Fruit fly (Drosophila melanogaster) whole organism, embryonic: ENCODE measurements around the gene drm.
A peak's percentile ranks its signal among the peaks of the same experiment; 100 is the strongest.

ENCODE experiments used
- ATbp ChIP-seq: fragments of 200-800 bp; sonication (Bioruptor generic); optimal IDR thresholded peaks from 2 replicates; lab custom pipeline; 2017; ENCODE audit warnings: missing biosample characterization, mild to moderate bottlenecking, missing genetic modification characterization, missing genetic modification reagents
- Asciz ChIP-seq: fragments of 200-800 bp; sonication (Bioruptor generic); optimal IDR thresholded peaks from 2 replicates; lab custom pipeline; 2017; ENCODE audit warnings: missing biosample characterization, mild to moderate bottlenecking, missing genetic modification characterization, missing genetic modification reagents
- Atf6 ChIP-seq: fragments of 200-800 bp; sonication (Bioruptor generic); IDR thresholded peaks from 2 replicates; pipeline ENCODE4 v1.3.6; 2022; ENCODE audit warnings: missing biosample characterization, missing genetic modification characterization
- B-H1 ChIP-seq: fragments of 200-800 bp; sonication (Bioruptor generic); IDR thresholded peaks from 3 replicates; pipeline ENCODE4 v1.3.6; 2022; ENCODE audit warnings: missing biosample characterization, missing genetic modification characterization
- B-H2 ChIP-seq: fragments of 200-800 bp; sonication (Bioruptor generic); optimal IDR thresholded peaks from 2 replicates; lab custom pipeline; 2018; ENCODE audit warnings: missing biosample characterization, mild to moderate bottlenecking, missing genetic modification characterization
- Bgb ChIP-seq: fragments of 200-800 bp; sonication (Bioruptor generic); IDR thresholded peaks from 2 replicates; pipeline ENCODE4 v1.3.6; 2022; ENCODE audit warnings: missing biosample characterization, missing genetic modification characterization; ENCODE audit not compliant: partially characterized antibody
- C15 ChIP-seq: fragments of 200-800 bp; sonication (Bioruptor generic); IDR thresholded peaks from 3 replicates; pipeline ENCODE4 v1.3.6; 2022; ENCODE audit warnings: missing biosample characterization, missing genetic modification characterization
- CG13775 ChIP-seq: fragments of 200-800 bp; sonication (Bioruptor generic); optimal IDR thresholded peaks from 3 replicates; lab custom pipeline; 2017; ENCODE audit warnings: missing biosample characterization, mild to moderate bottlenecking, missing genetic modification characterization
- CG15269 ChIP-seq: fragments of 200-800 bp; sonication (Bioruptor generic); optimal IDR thresholded peaks from 2 replicates; lab custom pipeline; 2018; ENCODE audit warnings: missing biosample characterization, mild to moderate bottlenecking, missing genetic modification characterization, moderate library complexity
- CG1603 ChIP-seq: fragments of 200-800 bp; sonication (Bioruptor generic); optimal IDR thresholded peaks from 2 replicates; lab custom pipeline; 2019; ENCODE audit warnings: missing biosample characterization, mild to moderate bottlenecking, missing genetic modification characterization, moderate library complexity
- CG17186 ChIP-seq: fragments of 200-800 bp; sonication (Bioruptor generic); optimal IDR thresholded peaks from 3 replicates; lab custom pipeline; 2017; ENCODE audit warnings: missing biosample characterization, missing genetic modification reagents, missing genetic modification characterization
- CG17361 ChIP-seq: fragments of 200-800 bp; sonication (Bioruptor generic); IDR thresholded peaks from 3 replicates; pipeline ENCODE4 v1.3.6; 2022; ENCODE audit warnings: missing biosample characterization, missing genetic modification characterization
- CG1792 ChIP-seq: fragments of 200-800 bp; sonication (Bioruptor generic); optimal IDR thresholded peaks from 2 replicates; lab custom pipeline; 2016; ENCODE audit warnings: missing biosample characterization, missing genetic modification characterization
- CG18262 ChIP-seq: fragments of 200-800 bp; optimal IDR thresholded peaks from 3 replicates; lab custom pipeline; 2019; ENCODE audit warnings: missing biosample characterization, mild to moderate bottlenecking, missing genetic modification characterization, moderate library complexity
- CG30403 ChIP-seq: fragments of 200-800 bp; sonication (Bioruptor generic); optimal IDR thresholded peaks from 3 replicates; lab custom pipeline; 2016; ENCODE audit warnings: missing biosample characterization, missing genetic modification characterization
- CG34376 ChIP-seq: fragments of 200-800 bp; sonication (Bioruptor generic); optimal IDR thresholded peaks from 2 replicates; lab custom pipeline; 2018; ENCODE audit warnings: missing biosample characterization, mild to moderate bottlenecking, missing genetic modification characterization
- CG4282 ChIP-seq: fragments of 200-800 bp; sonication (Bioruptor generic); optimal IDR thresholded peaks from 2 replicates; lab custom pipeline; 2016; ENCODE audit warnings: missing biosample characterization, missing genetic modification characterization
- CG4360 ChIP-seq: fragments of 200-800 bp; sonication (Bioruptor generic); IDR thresholded peaks from 2 replicates; pipeline ENCODE4 v1.3.6; 2022; ENCODE audit warnings: missing biosample characterization, missing genetic modification characterization
- CG4404 ChIP-seq: fragments of 200-800 bp; sonication (Bioruptor generic); IDR thresholded peaks from 2 replicates; pipeline ENCODE4 v1.3.6; 2022; ENCODE audit warnings: missing biosample characterization, missing genetic modification characterization
- CG6813 ChIP-seq: fragments of 200-800 bp; sonication (Bioruptor generic); optimal IDR thresholded peaks from 2 replicates; lab custom pipeline; 2017; ENCODE audit warnings: missing biosample characterization, missing genetic modification characterization, mild to moderate bottlenecking, moderate library complexity, missing genetic modification reagents
- CG7372 ChIP-seq: fragments of 200-800 bp; sonication (Bioruptor generic); IDR thresholded peaks from 2 replicates; pipeline ENCODE4 v1.3.6; 2022; ENCODE audit warnings: missing biosample characterization, missing genetic modification characterization
- CG7928 ChIP-seq: fragments of 200-800 bp; sonication (Bioruptor generic); optimal IDR thresholded peaks from 2 replicates; lab custom pipeline; 2017; ENCODE audit warnings: missing biosample characterization, mild to moderate bottlenecking, missing genetic modification characterization
- CG8944 ChIP-seq: fragments of 200-800 bp; sonication (Bioruptor generic); optimal IDR thresholded peaks from 3 replicates; lab custom pipeline; 2016; ENCODE audit warnings: missing biosample characterization, missing genetic modification characterization
- CHES-1-like ChIP-seq: fragments of 200-800 bp; sonication (Bioruptor generic); optimal IDR thresholded peaks from 2 replicates; lab custom pipeline; 2016; ENCODE audit warnings: missing biosample characterization, missing genetic modification characterization
- CoRest ChIP-seq: fragments of 200-800 bp; sonication (Bioruptor generic); optimal IDR thresholded peaks from 3 replicates; lab custom pipeline; 2018; ENCODE audit warnings: missing biosample characterization, mild to moderate bottlenecking, missing genetic modification characterization, moderate library complexity
- Dek ChIP-seq: fragments of 200-800 bp; sonication (Bioruptor generic); optimal IDR thresholded peaks from 3 replicates; lab custom pipeline; 2019; ENCODE audit warnings: missing biosample characterization, mild to moderate bottlenecking, missing genetic modification characterization, moderate library complexity
- Elba2 ChIP-seq: fragments of 200-800 bp; sonication (Bioruptor generic); optimal IDR thresholded peaks from 3 replicates; lab custom pipeline; 2016; ENCODE audit warnings: missing biosample characterization, missing genetic modification characterization
- HLH4C ChIP-seq: fragments of 200-800 bp; sonication (Bioruptor generic); IDR thresholded peaks from 3 replicates; pipeline ENCODE4 v1.3.6; 2022; ENCODE audit warnings: missing biosample characterization, missing genetic modification characterization; ENCODE audit not compliant: partially characterized antibody
- Lpt ChIP-seq: fragments of >200 bp; optimal IDR thresholded peaks from 2 replicates; lab custom pipeline; 2018; ENCODE audit warnings: missing biosample characterization, missing genetic modification characterization
- Mrtf ChIP-seq: fragments of 200-800 bp; sonication (Bioruptor generic); IDR thresholded peaks from 3 replicates; pipeline ENCODE4 v1.3.6; 2022; ENCODE audit warnings: missing biosample characterization, missing genetic modification characterization
- Neu2 ChIP-seq: fragments of 200-800 bp; sonication (Bioruptor generic); optimal IDR thresholded peaks from 3 replicates; lab custom pipeline; 2016; ENCODE audit warnings: missing biosample characterization, missing genetic modification characterization, borderline replicate concordance
- Nf-YC ChIP-seq: fragments of 200-800 bp; optimal IDR thresholded peaks from 3 replicates; lab custom pipeline; 2019; ENCODE audit warnings: missing biosample characterization, mild to moderate bottlenecking, missing genetic modification characterization, moderate library complexity
- Opbp ChIP-seq: fragments of 200-800 bp; sonication (Bioruptor generic); IDR thresholded peaks from 3 replicates; pipeline ENCODE4 v1.3.6; 2022; ENCODE audit warnings: missing biosample characterization, missing genetic modification characterization; ENCODE audit not compliant: partially characterized antibody
- Scr ChIP-seq: fragments of 200-800 bp; sonication (Bioruptor generic); IDR thresholded peaks from 2 replicates; pipeline ENCODE4 v1.3.6; 2022; ENCODE audit warnings: missing biosample characterization, missing genetic modification characterization; ENCODE audit not compliant: partially characterized antibody
- Six4 ChIP-seq: fragments of 200-800 bp; sonication (Bioruptor generic); optimal IDR thresholded peaks from 2 replicates; lab custom pipeline; 2016; ENCODE audit warnings: missing biosample characterization, missing genetic modification characterization
- Trl ChIP-seq, 3 experiments: fragments of >200 bp in 2 of 3; fragments of 200-800 bp in 1 of 3; sonication (Bioruptor generic) in 1 of 3; optimal IDR thresholded peaks; 2 replicates in 1 of 3; 3 replicates in 2 of 3; lab custom pipeline; 2016 to 2017; ENCODE audit warnings: missing biosample characterization in 1 of 3, missing genetic modification characterization in 1 of 3
- az2 ChIP-seq: fragments of 200-800 bp; sonication (Bioruptor generic); optimal IDR thresholded peaks from 3 replicates; lab custom pipeline; 2016; ENCODE audit warnings: missing biosample characterization, missing genetic modification characterization
- fd96Cb ChIP-seq: fragments of 200-800 bp; sonication (Bioruptor generic); optimal IDR thresholded peaks from 2 replicates; lab custom pipeline; 2018; ENCODE audit warnings: missing biosample characterization, mild to moderate bottlenecking, missing genetic modification characterization, moderate library complexity
- gem ChIP-seq: fragments of 200-800 bp; sonication (Bioruptor generic); optimal IDR thresholded peaks from 2 replicates; lab custom pipeline; 2019; ENCODE audit warnings: missing biosample characterization, mild to moderate bottlenecking, missing genetic modification characterization, moderate library complexity
- grn ChIP-seq: fragments of 200-800 bp; sonication (Bioruptor generic); optimal IDR thresholded peaks from 3 replicates; lab custom pipeline; 2017; ENCODE audit warnings: missing biosample characterization, missing genetic modification characterization
- hkb ChIP-seq, 2 experiments: fragments of 200-800 bp in 1 of 2; fragments of >200 bp in 1 of 2; sonication (Bioruptor generic) in 1 of 2; IDR thresholded peaks in 1 of 2; optimal IDR thresholded peaks in 1 of 2; 2 replicates each; pipeline versions ENCODE4 v1.3.6 to Lab custom; 2017 to 2022; ENCODE audit warnings: missing biosample characterization in 1 of 2, missing genetic modification characterization in 1 of 2
- lov ChIP-seq, 2 experiments: fragments of 200-800 bp in 1 of 2; fragments of >200 bp in 1 of 2; sonication (Bioruptor generic) in 1 of 2; IDR thresholded peaks in 1 of 2; optimal IDR thresholded peaks in 1 of 2; 2 replicates in 1 of 2; 3 replicates in 1 of 2; pipeline versions ENCODE4 v1.3.6 to Lab custom; 2017 to 2022; ENCODE audit warnings: missing biosample characterization in 1 of 2, missing genetic modification characterization in 1 of 2
- nerfin-1 ChIP-seq: fragments of 200-800 bp; sonication (Bioruptor generic); optimal IDR thresholded peaks from 3 replicates; lab custom pipeline; 2019; ENCODE audit warnings: missing biosample characterization, mild to moderate bottlenecking, missing genetic modification characterization, moderate library complexity
- row ChIP-seq: fragments of 200-800 bp; sonication (Bioruptor generic); IDR thresholded peaks from 3 replicates; pipeline ENCODE4 v1.3.6; 2022; ENCODE audit warnings: missing biosample characterization, missing genetic modification characterization
- sob ChIP-seq: fragments of 200-800 bp; sonication (Bioruptor generic); IDR thresholded peaks from 2 replicates; pipeline ENCODE4 v1.3.6; 2022; ENCODE audit warnings: missing biosample characterization, missing genetic modification characterization
- sqz ChIP-seq: fragments of 200-800 bp; sonication (Bioruptor generic); optimal IDR thresholded peaks from 3 replicates; lab custom pipeline; 2018; ENCODE audit warnings: missing biosample characterization, mild to moderate bottlenecking, missing genetic modification characterization
- stwl ChIP-seq: fragments of 200-800 bp; sonication (Bioruptor generic); optimal IDR thresholded peaks from 3 replicates; lab custom pipeline; 2018; ENCODE audit warnings: missing biosample characterization, mild to moderate bottlenecking, missing genetic modification characterization, moderate library complexity
- trem ChIP-seq: fragments of 200-800 bp; optimal IDR thresholded peaks from 3 replicates; lab custom pipeline; 2019; ENCODE audit warnings: missing biosample characterization, mild to moderate bottlenecking, missing genetic modification characterization, moderate library complexity
- zen2 ChIP-seq: fragments of 200-800 bp; sonication (Bioruptor generic); IDR thresholded peaks from 3 replicates; pipeline ENCODE4 v1.3.6; 2022; ENCODE audit warnings: missing biosample characterization, missing genetic modification characterization; ENCODE audit not compliant: partially characterized antibody

drm gene

DNA sequence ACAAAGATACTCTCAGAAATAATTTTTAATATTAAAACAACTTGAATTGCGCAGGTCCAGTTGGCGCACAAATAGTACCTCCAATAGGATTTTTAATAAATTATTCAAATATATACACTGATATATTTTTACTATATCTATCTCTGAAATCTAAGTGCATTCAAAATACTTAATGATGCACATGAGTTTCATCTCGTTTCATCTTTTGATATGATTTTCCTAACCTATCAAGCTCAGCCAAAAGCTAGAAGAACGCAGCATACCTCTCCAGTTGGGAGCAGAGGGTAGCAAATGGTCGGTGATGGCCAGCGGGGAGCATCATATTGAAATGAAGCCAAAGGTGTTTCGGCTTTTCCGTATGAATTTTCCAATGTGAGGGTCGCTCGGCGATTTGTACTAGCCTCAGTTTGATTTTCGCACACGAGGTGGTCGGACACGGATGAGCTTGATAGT lies 14.3 kb upstream of the drm start, which contains the start of gene CG8852 (continued):
- no peak for TF ChIP-seq CG8944 (GFP tag; lab: Kevin White, UChicago)
- TF ChIP-seq Mrtf (GFP tag; lab: Robert Waterston, UW), result no peak
- no peak for TF ChIP-seq grn (GFP tag; lab: Kevin White, UChicago)
- TF ChIP-seq Nf-YC (tag; lab: Kevin White, UChicago), result no peak
- TF ChIP-seq Trl (optimal IDR thresholded peaks at IDR 0.05; lab: Kevin White, UChicago), result no peak
- no peak for TF ChIP-seq Trl (GFP tag; optimal IDR thresholded peaks at IDR 0.05; lab: Kevin White, UChicago)
- TF ChIP-seq CG1792 (GFP tag; lab: Kevin White, UChicago), result no peak
- no peak for TF ChIP-seq Bgb (GFP tag; lab: Robert Waterston, UW)
- no peak for TF ChIP-seq CG15269
- no peak for TF ChIP-seq nerfin-1 (tag; lab: Kevin White, UChicago)
- TF ChIP-seq lov (optimal IDR thresholded peaks at IDR 0.05; lab: Kevin White, UChicago), result no peak
- TF ChIP-seq lov (GFP tag; IDR thresholded peaks at IDR 0.05; lab: Robert Waterston, UW), result no peak
- peak; percentile 10 for TF ChIP-seq CG13775 (GFP tag; lab: Kevin White, UChicago)
- no peak for TF ChIP-seq Neu2
- no peak for TF ChIP-seq gem
- no peak for TF ChIP-seq Lpt
- no peak for TF ChIP-seq B-H1 (GFP tag; lab: Robert Waterston, UW)
- peak; percentile 0 for TF ChIP-seq Dek
- TF ChIP-seq CG30403, result no peak
- no peak for TF ChIP-seq az2 (GFP tag; lab: Kevin White, UChicago)
- no peak for TF ChIP-seq Scr (GFP tag; lab: Robert Waterston, UW)
- TF ChIP-seq CG4360 (GFP tag; lab: Robert Waterston, UW), result no peak
- TF ChIP-seq Six4 (GFP tag; lab: Kevin White, UChicago), result no peak
- TF ChIP-seq CG4404 (GFP tag; lab: Robert Waterston, UW), result no peak
- no peak for TF ChIP-seq Asciz (GFP tag; lab: Kevin White, UChicago)
- 0 out of 2 replicates have a peak, but pooled peaks have one; percentile 8 for TF ChIP-seq CG7372 (GFP tag; lab: Robert Waterston, UW)
- peak; percentile 76 for TF ChIP-seq row (GFP tag; lab: Robert Waterston, UW)
- no peak for TF ChIP-seq CG6813 (GFP tag; lab: Kevin White, UChicago)
- no peak for TF ChIP-seq CG1603 (tag; lab: Kevin White, UChicago)
- TF ChIP-seq ATbp (GFP tag; lab: Kevin White, UChicago), result no peak
- no peak for TF ChIP-seq hkb (optimal IDR thresholded peaks at IDR 0.05; lab: Kevin White, UChicago)
- TF ChIP-seq hkb (GFP tag; IDR thresholded peaks at IDR 0.05; lab: Robert Waterston, UW), result peak; percentile 33; the same call in 1 of the 2 replicates
- peak; percentile 26; the same call in 1 of the 2 replicates for TF ChIP-seq sob
- no peak for TF ChIP-seq CG7928

dm6 chr2L:3530186-3530832 lies 8.7 kb upstream of the drm start, which contains the start of the genes Spindly and IFT57:
Spindly (minus strand) TSS chr2L:3530317.
IFT57 (plus strand) TSS chr2L:3530789.
- TF ChIP-seq Elba2 (GFP tag; lab: Kevin White, UChicago) (no peak), CG18262 (peak; percentile 0), CG4282 (GFP tag; lab: Kevin White, UChicago) (no peak), Opbp (GFP tag; lab: Robert Waterston, UW) (peak; percentile 68; the same call in 2 of the 3 replicates), zen2 (GFP tag; lab: Robert Waterston, UW) (peak; percentile 51; the same call in 2 of the 3 replicates), CG17186 (GFP tag; lab: Kevin White, UChicago) (peak; percentile 99), CG17361 (GFP tag; lab: Robert Waterston, UW) (0 out of 3 replicates have a peak, but pooled peaks have one; percentile 27), trem (tag; lab: Kevin White, UChicago) (peak; percentile 23), HLH4C (GFP tag; lab: Robert Waterston, UW) (peak; percentile 68), C15 (GFP tag; lab: Robert Waterston, UW) (no peak), stwl (tag; lab: Kevin White, UChicago) (no peak), CHES-1-like (GFP tag; lab: Kevin White, UChicago) (no peak), sqz (GFP tag; lab: Kevin White, UChicago) (peak; percentile 58), B-H2 (GFP tag; lab: Kevin White, UChicago) (no peak), Atf6 (GFP tag; lab: Robert Waterston, UW) (no peak), CoRest (tag; lab: Kevin White, UChicago) (peak; percentile 9), CG34376 (GFP tag; lab: Kevin White, UChicago) (no peak), fd96Cb (tag; lab: Kevin White, UChicago) (no peak)
